Fruit fly (Drosophila melanogaster) whole organism, embryonic: ENCODE data around the gene Rpt4.

Experiments used
- B-H1 ChIP-seq: fragments of 200-800 bp; sonication (Bioruptor generic); IDR thresholded peaks from 3 replicates; pipeline ENCODE4 v1.3.6; 2022; ENCODE audit warnings: missing biosample characterization, missing genetic modification characterization
- C15 ChIP-seq: fragments of 200-800 bp; sonication (Bioruptor generic); IDR thresholded peaks from 3 replicates; pipeline ENCODE4 v1.3.6; 2022; ENCODE audit warnings: missing biosample characterization, missing genetic modification characterization
- CG10209 ChIP-seq: fragments of 200-800 bp; sonication (Bioruptor generic); optimal IDR thresholded peaks from 3 replicates; lab custom pipeline; 2017; ENCODE audit warnings: missing biosample characterization, mild to moderate bottlenecking, missing genetic modification characterization, missing genetic modification reagents
- CG1024 ChIP-seq: fragments of 200-800 bp; sonication (Bioruptor generic); IDR thresholded peaks from 2 replicates; pipeline ENCODE4 v1.3.6; 2022; ENCODE audit warnings: missing biosample characterization, missing genetic modification characterization
- CG10565 ChIP-seq: fragments of 200-800 bp; sonication (Bioruptor generic); optimal IDR thresholded peaks from 3 replicates; lab custom pipeline; 2016; ENCODE audit warnings: missing biosample characterization, mild to moderate bottlenecking, missing genetic modification characterization
- CG10979 ChIP-seq: fragments of 200-800 bp; sonication (Bioruptor generic); optimal IDR thresholded peaks from 2 replicates; lab custom pipeline; 2018; ENCODE audit warnings: missing biosample characterization, mild to moderate bottlenecking, missing genetic modification characterization, moderate library complexity
- CG11456 ChIP-seq: fragments of 200-800 bp; sonication (Bioruptor generic); IDR thresholded peaks from 3 replicates; pipeline ENCODE4 v1.3.6; 2022; ENCODE audit warnings: missing biosample characterization, missing genetic modification characterization
- CG1233 ChIP-seq: fragments of 200-800 bp; sonication (Bioruptor generic); optimal IDR thresholded peaks from 4 replicates; lab custom pipeline; 2018; ENCODE audit warnings: missing biosample characterization, mild to moderate bottlenecking, missing genetic modification characterization
- CG13296 ChIP-seq: fragments of 200-800 bp; sonication (Bioruptor generic); optimal IDR thresholded peaks from 3 replicates; lab custom pipeline; 2018; ENCODE audit warnings: missing biosample characterization, mild to moderate bottlenecking, missing genetic modification characterization
- CG14014 ChIP-seq: fragments of 200-800 bp; sonication (Bioruptor generic); IDR thresholded peaks from 2 replicates; pipeline ENCODE4 v1.3.6; 2022; ENCODE audit warnings: missing biosample characterization, missing genetic modification characterization
- CG14441 ChIP-seq: fragments of 200-800 bp; sonication (Bioruptor generic); IDR thresholded peaks from 2 replicates; pipeline ENCODE4 v1.3.6; 2022; ENCODE audit warnings: missing biosample characterization, missing genetic modification characterization
- CG15479 ChIP-seq: fragments of 200-800 bp; sonication (Bioruptor generic); optimal IDR thresholded peaks from 3 replicates; lab custom pipeline; 2019; ENCODE audit warnings: missing biosample characterization, mild to moderate bottlenecking, missing genetic modification characterization, moderate library complexity
- CG1603 ChIP-seq: fragments of 200-800 bp; sonication (Bioruptor generic); optimal IDR thresholded peaks from 2 replicates; lab custom pipeline; 2019; ENCODE audit warnings: missing biosample characterization, mild to moderate bottlenecking, missing genetic modification characterization, moderate library complexity
- CG16779 ChIP-seq: fragments of 200-800 bp; sonication (Bioruptor generic); IDR thresholded peaks from 2 replicates; pipeline ENCODE4 v1.3.6; 2022; ENCODE audit warnings: missing biosample characterization, missing genetic modification characterization
- CG17186 ChIP-seq: fragments of 200-800 bp; sonication (Bioruptor generic); optimal IDR thresholded peaks from 3 replicates; lab custom pipeline; 2017; ENCODE audit warnings: missing biosample characterization, missing genetic modification reagents, missing genetic modification characterization
- CG17568 ChIP-seq: fragments of 200-800 bp; sonication (Bioruptor generic); optimal IDR thresholded peaks from 2 replicates; lab custom pipeline; 2018; ENCODE audit warnings: missing biosample characterization, mild to moderate bottlenecking, missing genetic modification characterization, moderate library complexity
- CG17612 ChIP-seq: fragments of 200-800 bp; sonication (Bioruptor generic); IDR thresholded peaks from 2 replicates; pipeline ENCODE4 v1.3.6; 2022; ENCODE audit warnings: missing biosample characterization, missing genetic modification characterization
- CG18011 ChIP-seq: fragments of 200-800 bp; sonication (Bioruptor generic); optimal IDR thresholded peaks from 2 replicates; lab custom pipeline; 2017; ENCODE audit warnings: missing biosample characterization, missing genetic modification characterization, mild to moderate bottlenecking, moderate library complexity, missing genotype
- CG18764 ChIP-seq: fragments of 200-800 bp; sonication (Bioruptor generic); optimal IDR thresholded peaks from 3 replicates; lab custom pipeline; 2016; ENCODE audit warnings: missing biosample characterization, missing genetic modification characterization
- CG2120 ChIP-seq: fragments of 200-800 bp; sonication (Bioruptor generic); optimal IDR thresholded peaks from 3 replicates; lab custom pipeline; 2016; ENCODE audit warnings: missing biosample characterization, missing genetic modification characterization
- CG3065 ChIP-seq: fragments of 200-800 bp; sonication (Bioruptor generic); optimal IDR thresholded peaks from 2 replicates; lab custom pipeline; 2016; ENCODE audit warnings: missing biosample characterization, missing genetic modification characterization
- CG3163 ChIP-seq: fragments of 200-800 bp; sonication (Bioruptor generic); optimal IDR thresholded peaks from 3 replicates; lab custom pipeline; 2016; ENCODE audit warnings: missing biosample characterization, missing genetic modification characterization
- CG32772 ChIP-seq: fragments of 200-800 bp; sonication (Bioruptor generic); IDR thresholded peaks from 2 replicates; pipeline ENCODE4 v1.3.6; 2022; ENCODE audit warnings: missing biosample characterization, missing genetic modification characterization
- CG6791 ChIP-seq: fragments of 200-800 bp; sonication (Bioruptor generic); IDR thresholded peaks from 3 replicates; pipeline ENCODE4 v1.3.6; 2022; ENCODE audit warnings: missing biosample characterization, missing genetic modification characterization; ENCODE audit not compliant: partially characterized antibody
- CG7556 ChIP-seq: fragments of 200-800 bp; sonication (Bioruptor generic); optimal IDR thresholded peaks from 2 replicates; lab custom pipeline; 2017; ENCODE audit warnings: missing biosample characterization, mild to moderate bottlenecking, missing genetic modification characterization
- CG7745 ChIP-seq: fragments of 200-800 bp; sonication (Bioruptor generic); optimal IDR thresholded peaks from 2 replicates; lab custom pipeline; 2018; ENCODE audit warnings: missing biosample characterization, mild to moderate bottlenecking, missing genetic modification characterization, moderate library complexity
- Lpt ChIP-seq: fragments of >200 bp; optimal IDR thresholded peaks from 2 replicates; lab custom pipeline; 2018; ENCODE audit warnings: missing biosample characterization, missing genetic modification characterization
- MESR4 ChIP-seq: fragments of 200-800 bp; sonication (Bioruptor generic); optimal IDR thresholded peaks from 2 replicates; lab custom pipeline; 2018; ENCODE audit warnings: missing biosample characterization, mild to moderate bottlenecking, missing genetic modification characterization, moderate library complexity
- Mrtf ChIP-seq: fragments of 200-800 bp; sonication (Bioruptor generic); IDR thresholded peaks from 3 replicates; pipeline ENCODE4 v1.3.6; 2022; ENCODE audit warnings: missing biosample characterization, missing genetic modification characterization
- NFAT ChIP-seq: fragments of 200-800 bp; sonication (Bioruptor generic); IDR thresholded peaks from 2 replicates; pipeline ENCODE4 v1.3.6; 2022; ENCODE audit warnings: missing biosample characterization, missing genetic modification characterization
- Nf-YC ChIP-seq: fragments of 200-800 bp; optimal IDR thresholded peaks from 3 replicates; lab custom pipeline; 2019; ENCODE audit warnings: missing biosample characterization, mild to moderate bottlenecking, missing genetic modification characterization, moderate library complexity
- Ssrp ChIP-seq: fragments of 200-800 bp; sonication (Bioruptor generic); optimal IDR thresholded peaks from 2 replicates; lab custom pipeline; 2018; ENCODE audit warnings: missing biosample characterization, mild to moderate bottlenecking, missing genetic modification characterization, moderate library complexity
- aop ChIP-seq: fragments of 200-800 bp; sonication (Bioruptor generic); IDR thresholded peaks from 2 replicates; pipeline ENCODE4 v1.3.6; 2022; ENCODE audit warnings: missing biosample characterization, missing genetic modification characterization
- ato ChIP-seq: fragments of 200-800 bp; sonication (Bioruptor generic); IDR thresholded peaks from 2 replicates; pipeline ENCODE4 v1.3.6; 2022; ENCODE audit warnings: missing biosample characterization, missing genetic modification characterization; ENCODE audit not compliant: partially characterized antibody
- bab2 ChIP-seq: fragments of 200-800 bp; sonication (Bioruptor generic); optimal IDR thresholded peaks from 2 replicates; lab custom pipeline; 2016; ENCODE audit warnings: missing biosample characterization, missing genetic modification characterization
- chn ChIP-seq: fragments of 200-800 bp; sonication (Bioruptor generic); optimal IDR thresholded peaks from 2 replicates; lab custom pipeline; 2016; ENCODE audit warnings: missing biosample characterization, missing genetic modification characterization
- kay ChIP-seq: fragments of 200-800 bp; sonication (Bioruptor generic); optimal IDR thresholded peaks from 2 replicates; lab custom pipeline; 2016; ENCODE audit warnings: missing biosample characterization, missing genetic modification characterization
- knrl ChIP-seq: fragments of 200-800 bp; sonication (Bioruptor generic); IDR thresholded peaks from 3 replicates; pipeline ENCODE4 v1.3.6; 2022; ENCODE audit warnings: missing biosample characterization, missing genetic modification characterization; ENCODE audit not compliant: partially characterized antibody
- nerfin-2 ChIP-seq: fragments of 200-800 bp; sonication (Bioruptor generic); IDR thresholded peaks from 2 replicates; pipeline ENCODE4 v1.3.6; 2022; ENCODE audit warnings: missing biosample characterization, missing genetic modification characterization; ENCODE audit not compliant: partially characterized antibody
- odd ChIP-seq: fragments of 200-800 bp; sonication (Bioruptor generic); optimal IDR thresholded peaks from 2 replicates; lab custom pipeline; 2017; ENCODE audit warnings: missing biosample characterization, mild to moderate bottlenecking, missing genetic modification characterization
- onecut ChIP-seq: fragments of 200-800 bp; sonication (Bioruptor generic); IDR thresholded peaks from 2 replicates; pipeline ENCODE4 v1.3.6; 2022; ENCODE audit warnings: missing biosample characterization, missing genetic modification characterization
- org-1 ChIP-seq: fragments of 200-800 bp; sonication (Bioruptor generic); optimal IDR thresholded peaks from 2 replicates; lab custom pipeline; 2017; ENCODE audit warnings: missing biosample characterization, missing genetic modification characterization
- pan ChIP-seq, 4 experiments: fragments of >200 bp in 3 of 4; fragments of 200-800 bp in 1 of 4; sonication (Bioruptor generic) in 1 of 4; optimal IDR thresholded peaks in 3 of 4; IDR thresholded peaks in 1 of 4; 2 replicates each; pipeline versions ENCODE4 v1.3.6 to Lab custom; 2017 to 2022; ENCODE audit warnings: missing biosample characterization in 2 of 4, missing genetic modification characterization in 2 of 4, mixed read lengths in 1 of 4
- ro ChIP-seq: fragments of 200-800 bp; sonication (Bioruptor generic); IDR thresholded peaks from 2 replicates; pipeline ENCODE4 v1.3.6; 2022; ENCODE audit warnings: missing biosample characterization, missing genetic modification characterization
- scrt ChIP-seq: fragments of 200-800 bp; sonication (Bioruptor generic); optimal IDR thresholded peaks from 2 replicates; lab custom pipeline; 2018; ENCODE audit warnings: missing biosample characterization, mild to moderate bottlenecking, missing genetic modification characterization, moderate library complexity
- sisA ChIP-seq: fragments of 200-800 bp; sonication (Bioruptor generic); IDR thresholded peaks from 2 replicates; pipeline ENCODE4 v1.3.6; 2022; ENCODE audit warnings: missing biosample characterization, missing genetic modification characterization
- slp2 ChIP-seq: fragments of 200-800 bp; sonication (Bioruptor generic); optimal IDR thresholded peaks from 2 replicates; lab custom pipeline; 2016; ENCODE audit warnings: missing biosample characterization, missing genetic modification characterization
- sr ChIP-seq: fragments of 200-800 bp; sonication (Bioruptor generic); IDR thresholded peaks from 3 replicates; pipeline ENCODE4 v1.3.6; 2022; ENCODE audit warnings: missing biosample characterization, missing genetic modification characterization
- stwl ChIP-seq: fragments of 200-800 bp; sonication (Bioruptor generic); optimal IDR thresholded peaks from 3 replicates; lab custom pipeline; 2018; ENCODE audit warnings: missing biosample characterization, mild to moderate bottlenecking, missing genetic modification characterization, moderate library complexity
- tap ChIP-seq: fragments of 200-800 bp; optimal IDR thresholded peaks from 3 replicates; lab custom pipeline; 2019; ENCODE audit warnings: missing biosample characterization, mild to moderate bottlenecking, missing genetic modification characterization, moderate library complexity
- wor ChIP-seq: fragments of 200-800 bp; sonication (Bioruptor generic); IDR thresholded peaks from 2 replicates; pipeline ENCODE4 v1.3.6; 2022; ENCODE audit warnings: missing biosample characterization, missing genetic modification characterization

Rpt4 gene

DNA sequence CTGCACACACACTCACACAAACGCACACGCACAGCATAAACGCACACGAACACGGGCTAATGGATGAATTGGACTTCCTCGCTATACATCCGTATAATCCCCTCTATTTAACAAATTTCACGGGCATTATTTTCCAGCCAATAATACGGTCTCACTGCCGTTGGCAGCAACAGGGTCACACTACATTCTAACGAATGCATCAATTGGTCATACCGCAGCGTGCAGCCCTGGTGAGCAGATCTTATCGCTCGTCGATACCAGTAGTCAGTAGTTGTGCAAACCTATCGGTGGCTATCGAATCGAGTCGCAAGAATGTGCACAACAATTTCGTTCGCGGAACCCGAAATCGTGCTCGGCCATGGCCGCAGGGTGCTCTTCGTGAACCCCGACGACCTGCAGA is 3.2 kb downstream of the Rpt4 start, which contains the start of the genes Top3beta and wuho (continued):
- TF ChIP-seq stwl (tag; lab: Kevin White, UChicago) = peak; percentile 94
- no peak for TF ChIP-seq C15 (GFP tag; lab: Robert Waterston, UW)
- TF ChIP-seq CG1233 = no peak
- TF ChIP-seq CG1603 (tag; lab: Kevin White, UChicago) = peak; percentile 93
- no peak for TF ChIP-seq Ssrp (tag; lab: Kevin White, UChicago)
- TF ChIP-seq knrl (GFP tag; lab: Robert Waterston, UW) = peak; percentile 59
- peak; percentile 40 for TF ChIP-seq bab2 (GFP tag; lab: Kevin White, UChicago)
- TF ChIP-seq Mrtf (GFP tag; lab: Robert Waterston, UW) = no peak
- no peak; the same call in 1 of the 2 replicates for TF ChIP-seq CG14014 (GFP tag; lab: Robert Waterston, UW)
- TF ChIP-seq MESR4 (GFP tag; lab: Kevin White, UChicago) = peak; percentile 98
- TF ChIP-seq CG17186 = peak; percentile 85
- peak; percentile 18; the same call in 1 of the 2 replicates for TF ChIP-seq nerfin-2 (GFP tag; lab: Robert Waterston, UW)
- TF ChIP-seq scrt (GFP tag; lab: Kevin White, UChicago) = no peak
- TF ChIP-seq CG10979 (tag; lab: Kevin White, UChicago) = no peak
- TF ChIP-seq CG14441 = 0 out of 2 replicates have a peak, but pooled peaks have one; percentile 4
- peak; percentile 29 for TF ChIP-seq kay (GFP tag; lab: Kevin White, UChicago)
- no peak for TF ChIP-seq sr (GFP tag; lab: Robert Waterston, UW)
- TF ChIP-seq CG18764 (GFP tag; lab: Kevin White, UChicago) = no peak
- no peak for TF ChIP-seq aop (GFP tag; lab: Robert Waterston, UW)
- peak; percentile 66; the same call in 1 of the 3 replicates for TF ChIP-seq CG11456 (GFP tag; lab: Robert Waterston, UW)
- peak; percentile 61 for TF ChIP-seq CG3163
- peak; percentile 79 for TF ChIP-seq CG6791
- TF ChIP-seq CG3065 (GFP tag; lab: Kevin White, UChicago) = no peak
- no peak for TF ChIP-seq wor (GFP tag; lab: Robert Waterston, UW)
- no peak for TF ChIP-seq pan (optimal IDR thresholded peaks at IDR 0.05; lab: Kevin White, UChicago)
- TF ChIP-seq pan (GFP tag; optimal IDR thresholded peaks at IDR 0.05 in 1 of 2, IDR thresholded peaks at IDR 0.05 in 1 of 2) = no peak
- peak; percentile 44 for TF ChIP-seq CG10209 (GFP tag; lab: Kevin White, UChicago)
- no peak for TF ChIP-seq CG17568 (GFP tag; lab: Kevin White, UChicago)
- TF ChIP-seq sisA (GFP tag; lab: Robert Waterston, UW) = no peak
- no peak for TF ChIP-seq tap (tag; lab: Kevin White, UChicago)
- TF ChIP-seq CG10565 (GFP tag; lab: Kevin White, UChicago) = no peak
- no peak for TF ChIP-seq CG32772 (GFP tag; lab: Robert Waterston, UW)
- no peak for TF ChIP-seq Lpt (GFP tag; lab: Kevin White, UChicago)
- no peak for TF ChIP-seq CG13296 (GFP tag; lab: Kevin White, UChicago)
- peak; percentile 9 for TF ChIP-seq org-1 (GFP tag; lab: Kevin White, UChicago)
- TF ChIP-seq CG16779 = no peak
- peak; percentile 74 for TF ChIP-seq Nf-YC (tag; lab: Kevin White, UChicago)
- TF ChIP-seq CG17612 (GFP tag; lab: Robert Waterston, UW) = no peak
- TF ChIP-seq CG7556 (GFP tag; lab: Kevin White, UChicago) = no peak
- TF ChIP-seq ro = no peak
- no peak for TF ChIP-seq odd (GFP tag; lab: Kevin White, UChicago)
- no peak for TF ChIP-seq B-H1
- peak; percentile 25 for TF ChIP-seq CG18011 (GFP tag; lab: Kevin White, UChicago)
- TF ChIP-seq CG15479 (GFP tag; lab: Kevin White, UChicago) = peak; percentile 90
- TF ChIP-seq CG2120 = peak; percentile 57
- TF ChIP-seq CG1024 (GFP tag; lab: Robert Waterston, UW) = no peak
- peak; percentile 36; the same call in 1 of the 2 replicates for TF ChIP-seq onecut (GFP tag; lab: Robert Waterston, UW)
- TF ChIP-seq NFAT (GFP tag; lab: Robert Waterston, UW) = 0 out of 2 replicates have a peak, but pooled peaks have one; percentile 20
- no peak for TF ChIP-seq CG7745 (tag; lab: Kevin White, UChicago)
- peak; percentile 8 for TF ChIP-seq chn (GFP tag; lab: Kevin White, UChicago)
- peak; percentile 40; the same call in 1 of the 2 replicates for TF ChIP-seq ato
- no peak for TF ChIP-seq slp2
